Worm (Caenorhabditis elegans) whole organism, L1 larva: ENCODE measurements around the gene K06A4.6.

Experiments used
- ama-1 ChIP-seq: fragments of 150-350 bp; optimal IDR thresholded peaks from 2 replicates; lab custom pipeline; 2014
- blmp-1 ChIP-seq: fragments of 150-350 bp; optimal IDR thresholded peaks from 2 replicates; lab custom pipeline; 2014; ENCODE audit warnings: missing biosample characterization, missing genetic modification characterization
- ceh-90 ChIP-seq: sonication (generic microtip); optimal IDR thresholded peaks from 2 replicates; lab custom pipeline; 2016; ENCODE audit warnings: missing genetic modification characterization, missing compliant biosample characterization
- dpl-1 ChIP-seq, 3 experiments: fragments of 150-350 bp in 2 of 3; sonication (generic microtip) in 1 of 3; optimal IDR thresholded peaks; 2 replicates each; lab custom pipeline; 2014 to 2017; ENCODE audit warnings: missing biosample characterization in 3 of 3, missing genetic modification characterization in 3 of 3, missing genetic modification reagents in 3 of 3
- dsc-1 ChIP-seq: sonication (generic microtip); optimal IDR thresholded peaks from 2 replicates; lab custom pipeline; 2016; ENCODE audit warnings: mild to moderate bottlenecking, missing genetic modification characterization, missing compliant biosample characterization
- efl-1 ChIP-seq, 4 experiments: fragments of 150-350 bp; optimal IDR thresholded peaks in 3 of 4; peaks in 1 of 4; 1 replicate in 1 of 4; 2 replicates in 3 of 4; lab custom pipeline; 2014; ENCODE audit warnings: missing biosample characterization in 2 of 4, missing genetic modification characterization in 2 of 4, missing genetic modification reagents in 2 of 4
- egl-27 ChIP-seq, 2 experiments: fragments of 150-350 bp in 1 of 2; sonication (generic microtip); optimal IDR thresholded peaks; 3 replicates each; lab custom pipeline; 2017 to 2018; ENCODE audit warnings: missing biosample characterization in 2 of 2, missing genetic modification characterization in 2 of 2, missing genetic modification reagents in 2 of 2
- elt-2 ChIP-seq: sonication (generic microtip); optimal IDR thresholded peaks from 2 replicates; lab custom pipeline; 2016; ENCODE audit warnings: missing genetic modification characterization, mild to moderate bottlenecking, inconsistent platforms, missing compliant biosample characterization, missing genetic modification reagents
- elt-3 ChIP-seq, 6 experiments: fragments of 150-350 bp in 1 of 6; sonication (generic microtip); optimal IDR thresholded peaks; 2 replicates each; lab custom pipeline; 2017 to 2018; ENCODE audit warnings: missing biosample characterization in 6 of 6, missing genetic modification characterization in 6 of 6, inconsistent platforms in 1 of 6
- fkh-10 ChIP-seq: sonication (generic microtip); optimal IDR thresholded peaks from 2 replicates; lab custom pipeline; 2017; ENCODE audit warnings: missing biosample characterization, missing genetic modification reagents, missing genetic modification characterization
- fkh-8 ChIP-seq: sonication (generic microtip); optimal IDR thresholded peaks from 2 replicates; lab custom pipeline; 2016; ENCODE audit warnings: mild to moderate bottlenecking, missing genetic modification characterization, missing compliant biosample characterization
- fos-1 ChIP-seq: fragments of 150-350 bp; optimal IDR thresholded peaks from 2 replicates; lab custom pipeline; 2014; ENCODE audit warnings: missing biosample characterization, missing genetic modification characterization
- hlh-4 ChIP-seq: sonication (generic microtip); optimal IDR thresholded peaks from 2 replicates; lab custom pipeline; 2016; ENCODE audit warnings: mild to moderate bottlenecking, missing genetic modification characterization, missing compliant biosample characterization
- irx-1 ChIP-seq: sonication (generic microtip); optimal IDR thresholded peaks from 2 replicates; lab custom pipeline; 2016; ENCODE audit warnings: missing genetic modification characterization, missing compliant biosample characterization
- lin-14 ChIP-seq: fragments of 200-800 bp; sonication (Bioruptor generic); optimal IDR thresholded peaks from 2 replicates; lab custom pipeline; 2018; ENCODE audit warnings: mild to moderate bottlenecking, missing genetic modification characterization, moderate library complexity, missing compliant biosample characterization
- lir-3 ChIP-seq: sonication (generic microtip); optimal IDR thresholded peaks from 2 replicates; lab custom pipeline; 2016; ENCODE audit warnings: mild to moderate bottlenecking, missing genetic modification characterization, moderate library complexity, missing compliant biosample characterization; ENCODE audit not compliant: poor library complexity
- mdl-1 ChIP-seq, 2 experiments: fragments of 150-350 bp; optimal IDR thresholded peaks; 2 replicates each; lab custom pipeline; 2014 to 2017; ENCODE audit warnings: missing biosample characterization in 2 of 2, missing genetic modification characterization in 2 of 2, inconsistent platforms in 1 of 2
- mef-2 ChIP-seq: fragments of 150-350 bp; optimal IDR thresholded peaks from 2 replicates; lab custom pipeline; 2014; ENCODE audit warnings: missing biosample characterization, missing genetic modification characterization
- nhr-19 ChIP-seq: fragments of 200-800 bp; sonication (Bioruptor generic); conservative IDR thresholded peaks from 2 replicates; pipeline ENCODE4 v1.3.6; 2022; ENCODE audit warnings: missing genetic modification characterization, missing compliant biosample characterization
- nhr-20 ChIP-seq: sonication (generic microtip); optimal IDR thresholded peaks from 2 replicates; lab custom pipeline; 2016; ENCODE audit warnings: mild to moderate bottlenecking, missing genetic modification characterization, missing compliant biosample characterization
- nhr-28 ChIP-seq: fragments of 150-350 bp; optimal IDR thresholded peaks from 2 replicates; lab custom pipeline; 2014; ENCODE audit warnings: missing biosample characterization, missing genetic modification characterization
- nhr-71 ChIP-seq: sonication (generic microtip); optimal IDR thresholded peaks from 2 replicates; lab custom pipeline; 2016; ENCODE audit warnings: mild to moderate bottlenecking, missing genetic modification characterization, moderate library complexity, missing compliant biosample characterization
- nhr-77 ChIP-seq: fragments of 150-350 bp; optimal IDR thresholded peaks from 2 replicates; lab custom pipeline; 2014; ENCODE audit warnings: missing biosample characterization, missing genetic modification characterization
- nhr-90 ChIP-seq: sonication (generic microtip); optimal IDR thresholded peaks from 2 replicates; lab custom pipeline; 2016; ENCODE audit warnings: mild to moderate bottlenecking, missing genetic modification characterization, missing compliant biosample characterization; ENCODE audit not compliant: poor library complexity
- pax-3 ChIP-seq: fragments of 200-800 bp; sonication (Bioruptor generic); optimal IDR thresholded peaks from 2 replicates; lab custom pipeline; 2018; ENCODE audit warnings: mild to moderate bottlenecking, missing genetic modification characterization, moderate library complexity, missing compliant biosample characterization
- rnt-1 ChIP-seq: sonication (generic microtip); optimal IDR thresholded peaks from 2 replicates; lab custom pipeline; 2016; ENCODE audit warnings: mild to moderate bottlenecking, missing genetic modification characterization, moderate library complexity, missing compliant biosample characterization
- snpc-4 ChIP-seq: fragments of 150-350 bp; optimal IDR thresholded peaks from 2 replicates; lab custom pipeline; 2014; ENCODE audit warnings: missing biosample characterization, missing genetic modification characterization
- sox-4 ChIP-seq: sonication (generic microtip); optimal IDR thresholded peaks from 2 replicates; lab custom pipeline; 2016; ENCODE audit warnings: missing genetic modification characterization, missing compliant biosample characterization
- sup-37 ChIP-seq: fragments of 200-800 bp; sonication (Bioruptor generic); optimal IDR thresholded peaks from 2 replicates; lab custom pipeline; 2018; ENCODE audit warnings: mild to moderate bottlenecking, missing genetic modification characterization, missing compliant biosample characterization
- swsn-7 ChIP-seq: sonication (generic microtip); optimal IDR thresholded peaks from 2 replicates; lab custom pipeline; 2016; ENCODE audit warnings: missing genetic modification characterization, missing compliant biosample characterization
- unc-130 ChIP-seq: fragments of 150-350 bp; optimal IDR thresholded peaks from 2 replicates; lab custom pipeline; 2017; ENCODE audit warnings: missing biosample characterization, missing genetic modification characterization, inconsistent platforms
- unc-62 ChIP-seq: fragments of 150-350 bp; optimal IDR thresholded peaks from 2 replicates; lab custom pipeline; 2014; ENCODE audit warnings: missing biosample characterization, missing genetic modification reagents, missing genetic modification characterization
- unc-86 ChIP-seq: sonication (generic microtip); optimal IDR thresholded peaks from 2 replicates; lab custom pipeline; 2016; ENCODE audit warnings: missing genetic modification characterization, missing compliant biosample characterization
- unc-98 ChIP-seq: fragments of 200-800 bp; sonication (Bioruptor generic); IDR thresholded peaks from 2 replicates; pipeline ENCODE4 v1.3.6; 2022; ENCODE audit warnings: missing genetic modification characterization, missing compliant biosample characterization
- vab-15 ChIP-seq: sonication (generic microtip); optimal IDR thresholded peaks from 2 replicates; lab custom pipeline; 2017; ENCODE audit warnings: missing genotype, mild to moderate bottlenecking, missing genetic modification characterization, missing compliant biosample characterization
- xbp-1 ChIP-seq: sonication (generic microtip); optimal IDR thresholded peaks from 2 replicates; lab custom pipeline; 2016; ENCODE audit warnings: missing genetic modification characterization, missing compliant biosample characterization
- ztf-4 ChIP-seq: fragments of 150-350 bp; optimal IDR thresholded peaks from 2 replicates; lab custom pipeline; 2014; ENCODE audit warnings: missing biosample characterization, missing genetic modification characterization

K06A4.6 gene

ce11 chrV:9496742-9497141, 16.3 kb upstream of the K06A4.6 start, which contains the start of gene gsnl-1:
Gene gsnl-1, plus strand, starts transcription at chrV:9497042.
- TF ChIP-seq dsc-1 (peak; percentile 70), vab-15 (no peak), elt-3 (tag; optimal IDR thresholded peaks at IDR 0.05; lab: Kevin White, UChicago) (no peak), nhr-71 (tag; lab: Kevin White, UChicago) (peak; percentile 19), ztf-4 (tag; lab: Kevin White, UChicago) (no peak), rnt-1 (peak; percentile 20), lin-14 (peak; percentile 37), unc-130 (tag; lab: Kevin White, UChicago) (no peak), nhr-28 (no peak), nhr-90 (tag; lab: Kevin White, UChicago) (no peak), nhr-77 (no peak), xbp-1 (tag; lab: Kevin White, UChicago) (no peak), blmp-1 (tag; lab: Kevin White, UChicago) (no peak), unc-62 (no peak), irx-1 (tag; lab: Kevin White, UChicago) (no peak), egl-27 (tag; optimal IDR thresholded peaks at IDR 0.05; lab: Kevin White, UChicago) (no peak), mdl-1 (tag; optimal IDR thresholded peaks at IDR 0.05; lab: Kevin White, UChicago) (no peak), nhr-20 (tag; lab: Kevin White, UChicago) (no peak), sup-37 (no peak), unc-98 (GFP tag; lab: Robert Waterston, UW) (no peak), nhr-19 (GFP tag; lab: Robert Waterston, UW) (peak; percentile 19; the same call in 1 of the 2 replicates), unc-86 (no peak), fos-1 (tag; lab: Kevin White, UChicago) (no peak)

ce11 chrV:9492460-9492859, 12.0 kb upstream of the K06A4.6 start:
- TF ChIP-seq elt-2 (tag; lab: Kevin White, UChicago) (peak; percentile 24), lir-3 (no peak)

ce11 chrV:9491440-9492160, 11.1 kb upstream of the K06A4.6 start, which contains the start of gene K06A4.7:
Gene K06A4.7, minus strand, starts transcription at chrV:9491490.
- no peak for TF ChIP-seq vab-15
- no peak for TF ChIP-seq dpl-1 (GFP tag; optimal IDR thresholded peaks at IDR 0.05; lab: Kevin White, UChicago)
- no peak for TF ChIP-seq ama-1 (lab: Kevin White, UChicago)
- no peak for TF ChIP-seq nhr-28
- TF ChIP-seq elt-2 (tag; lab: Kevin White, UChicago), result peak; percentile 79
- no peak for TF ChIP-seq swsn-7
- TF ChIP-seq efl-1 (optimal IDR thresholded peaks at IDR 0.05; lab: Kevin White, UChicago), result no peak
- TF ChIP-seq efl-1 (GFP tag; optimal IDR thresholded peaks at IDR 0.05 in 1 of 2; lab: Kevin White, UChicago), result peak in 1 of 2 experiments; percentile 43
- TF ChIP-seq fkh-10 (GFP tag; lab: Kevin White, UChicago), result no peak
- TF ChIP-seq hlh-4 (tag; lab: Kevin White, UChicago), result no peak

ce11 chrV:9489411-9489810, 8.9 kb upstream of the K06A4.6 start, which contains the start of gene K06A4.10:
Gene K06A4.10, minus strand, starts transcription at chrV:9489800.
- TF ChIP-seq elt-2 (tag; lab: Kevin White, UChicago), result peak; percentile 46
- no peak for TF ChIP-seq ceh-90 (tag; lab: Kevin White, UChicago)

ce11 chrV:9485508-9485907, 5.0 kb upstream of the K06A4.6 start:
- TF ChIP-seq dsc-1 (peak; percentile 88), mef-2 (no peak), snpc-4 (tag; lab: Kevin White, UChicago) (no peak), egl-27 (tag; optimal IDR thresholded peaks at IDR 0.05; lab: Kevin White, UChicago) (no peak), fkh-8 (peak; percentile 15), efl-1 (optimal IDR thresholded peaks at IDR 0.05; lab: Kevin White, UChicago) (no peak), efl-1 (GFP tag; optimal IDR thresholded peaks at IDR 0.05 in 1 of 2; lab: Kevin White, UChicago) (peak in 1 of 2 experiments; percentile 69), sox-4 (tag; lab: Kevin White, UChicago) (peak; percentile 9), pax-3 (tag; lab: Kevin White, UChicago) (peak; percentile 38), nhr-71 (tag; lab: Kevin White, UChicago) (peak; percentile 5), xbp-1 (tag; lab: Kevin White, UChicago) (no peak), blmp-1 (tag; lab: Kevin White, UChicago) (no peak)
- TF ChIP-seq, all 84 proteins: peak for 6
